Worm (Caenorhabditis elegans) whole organism, late embryonic: Measurements from ENCODE around the gene srh-134.
"Not testable (repeated sequence)": the region's sequence is repeated elsewhere in the genome, so short reads cannot be mapped to it uniquely, and the experiment has no call there.

ENCODE experiments used
- K02D7.2 ChIP-seq: sonication (generic microtip); optimal IDR thresholded peaks from 2 replicates; lab custom pipeline; 2017; ENCODE audit warnings: mild to moderate bottlenecking, missing genetic modification characterization, missing compliant biosample characterization
- ceh-14 ChIP-seq: sonication (generic microtip); optimal IDR thresholded peaks from 2 replicates; lab custom pipeline; 2016; ENCODE audit warnings: missing genotype, missing genetic modification characterization, missing compliant biosample characterization
- ceh-30 ChIP-seq: fragments of 150-350 bp; optimal IDR thresholded peaks from 2 replicates; lab custom pipeline; 2014; ENCODE audit warnings: missing biosample characterization, missing genetic modification characterization
- elt-2 ChIP-seq: sonication (generic microtip); optimal IDR thresholded peaks from 2 replicates; lab custom pipeline; 2016; ENCODE audit warnings: missing genetic modification reagents, missing genetic modification characterization, missing compliant biosample characterization
- ets-4 ChIP-seq: sonication (generic microtip); optimal IDR thresholded peaks from 2 replicates; lab custom pipeline; 2016; ENCODE audit warnings: missing genetic modification characterization, missing compliant biosample characterization
- eyg-1 ChIP-seq: sonication (generic microtip); optimal IDR thresholded peaks from 2 replicates; lab custom pipeline; 2016; ENCODE audit warnings: missing genotype, missing genetic modification characterization, missing compliant biosample characterization
- hlh-6 ChIP-seq: sonication (generic microtip); optimal IDR thresholded peaks from 2 replicates; lab custom pipeline; 2016; ENCODE audit warnings: missing genotype, missing genetic modification characterization, missing compliant biosample characterization
- sdc-2 ChIP-seq: sonication (generic microtip); optimal IDR thresholded peaks from 2 replicates; lab custom pipeline; 2016; ENCODE audit warnings: missing genotype, missing genetic modification characterization, missing compliant biosample characterization
- unc-86 ChIP-seq: sonication (generic microtip); optimal IDR thresholded peaks from 2 replicates; lab custom pipeline; 2016; ENCODE audit warnings: missing genetic modification characterization, missing compliant biosample characterization

ce11 chrV:18006930-18007329 lies 10.2 kb downstream of the srh-134 start, which contains the start of gene Y59A8B.19:
- not testable (repeated sequence) for TF ChIP-seq ets-4 (tag; lab: Kevin White, UChicago); K02D7.2 (tag; lab: Kevin White, UChicago); ceh-14 (tag; lab: Kevin White, UChicago); ceh-30 (tag; lab: Kevin White, UChicago); unc-86 (tag; lab: Kevin White, UChicago); eyg-1; sdc-2 (tag; lab: Kevin White, UChicago); elt-2; hlh-6
